Worm (Caenorhabditis elegans): Measurements from ENCODE around the gene C54E4.5.

Gene C54E4.5

ce11 chrIV:2195598-2195997 lies 46.5 kb upstream of the C54E4.5 start:
- TF ChIP-seq nhr-85 (tag) = peak; percentile 54
- TF ChIP-seq mab-9 (GFP tag; IDR thresholded peaks at IDR 0.05) = no peak
- TF ChIP-seq lin-15B (tag; optimal IDR thresholded peaks at IDR 0.05) = no peak
- no peak for TF ChIP-seq fkh-10 (GFP tag; optimal IDR thresholded peaks at IDR 0.05)
- peak; percentile 16 for TF ChIP-seq mep-1 (tag; optimal IDR thresholded peaks at IDR 0.05)
- TF ChIP-seq elt-3 (tag; optimal IDR thresholded peaks at IDR 0.05) = peak in 1 of 6 experiments; percentile 50
- 0 out of 2 replicates have a peak, but pooled peaks have one; percentile 29 for TF ChIP-seq grh-1 (GFP tag; IDR thresholded peaks at IDR 0.05)
- TF ChIP-seq nhr-77 (tag; optimal IDR thresholded peaks at IDR 0.05) = no peak
- no peak for TF ChIP-seq irx-1 (tag; optimal IDR thresholded peaks at IDR 0.05)
- TF ChIP-seq lin-39 (tag; optimal IDR thresholded peaks at IDR 0.05) = no peak
- peak; percentile 66 for TF ChIP-seq blmp-1 (tag; optimal IDR thresholded peaks at IDR 0.05)
- TF ChIP-seq hlh-17 (GFP tag; optimal IDR thresholded peaks at IDR 0.05; ENCODE audit: borderline replicate concordance) = no peak
- no peak for TF ChIP-seq nhr-84 (tag; optimal IDR thresholded peaks at IDR 0.05)
- TF ChIP-seq jun-1 (tag; optimal IDR thresholded peaks at IDR 0.05) = no peak
- TF ChIP-seq lir-3 (tag; optimal IDR thresholded peaks at IDR 0.05; ENCODE audit: poor library complexity) = no peak
- no peak for TF ChIP-seq tbx-2 (tag; optimal IDR thresholded peaks at IDR 0.05)
- no peak for TF ChIP-seq fos-1 (tag; optimal IDR thresholded peaks at IDR 0.05)
- peak; percentile 36 for TF ChIP-seq fkh-8 (tag; optimal IDR thresholded peaks at IDR 0.05)
- no peak for TF ChIP-seq dpl-1 (GFP tag; optimal IDR thresholded peaks at IDR 0.05)
- TF ChIP-seq efl-1 (optimal IDR thresholded peaks at IDR 0.05) = peak in 1 of 2 experiments; percentile 6
- TF ChIP-seq efl-1 (GFP tag; optimal IDR thresholded peaks at IDR 0.05 in 1 of 2) = no peak
- TF ChIP-seq tlp-1 (tag; optimal IDR thresholded peaks at IDR 0.05) = no peak
- no peak for TF ChIP-seq lsy-2 (tag; optimal IDR thresholded peaks at IDR 0.05)
- TF ChIP-seq mdl-1 (tag; optimal IDR thresholded peaks at IDR 0.05) = peak in 1 of 2 experiments; percentile 53
- peak in 1 of 2 experiments; percentile 53 for TF ChIP-seq lin-35 (GFP tag; optimal IDR thresholded peaks at IDR 0.05)
- TF ChIP-seq lin-13 (GFP tag; optimal IDR thresholded peaks at IDR 0.05) = no peak
- TF ChIP-seq nhr-20 (tag; optimal IDR thresholded peaks at IDR 0.05) = peak; percentile 51
- TF ChIP-seq dsc-1 (tag; optimal IDR thresholded peaks at IDR 0.05) = peak; percentile 26
- peak; percentile 35 for TF ChIP-seq snu-23 (GFP tag; optimal IDR thresholded peaks at IDR 0.05)
- no peak for TF ChIP-seq nhr-76 (tag; optimal IDR thresholded peaks at IDR 0.05)
- TF ChIP-seq Y116A8C.19 (tag; optimal IDR thresholded peaks at IDR 0.05; ENCODE audit: borderline replicate concordance) = no peak
- TF ChIP-seq aly-2 (tag; optimal IDR thresholded peaks at IDR 0.05) = no peak
- TF ChIP-seq egl-27 (tag; optimal IDR thresholded peaks at IDR 0.05) = no peak

ce11 chrIV:2193558-2193957 lies 44.5 kb upstream of the C54E4.5 start:
- TF ChIP-seq fkh-8 (tag; optimal IDR thresholded peaks at IDR 0.05) (peak; percentile 18), sptf-1 (tag; optimal IDR thresholded peaks at IDR 0.05) (no peak)

ce11 chrIV:2193037-2193436 lies 43.9 kb upstream of the C54E4.5 start:
- TF ChIP-seq ceh-8 (GFP tag; optimal IDR thresholded peaks at IDR 0.05) (no peak), tlp-1 (tag; optimal IDR thresholded peaks at IDR 0.05) (no peak), sox-4 (tag; optimal IDR thresholded peaks at IDR 0.05) (no peak), lin-14 (GFP tag; optimal IDR thresholded peaks at IDR 0.05) (no peak), irx-1 (tag; optimal IDR thresholded peaks at IDR 0.05) (no peak), snu-23 (GFP tag; optimal IDR thresholded peaks at IDR 0.05) (peak; percentile 14), lin-35 (GFP tag; optimal IDR thresholded peaks at IDR 0.05) (peak in 1 of 2 experiments; percentile 19), rnt-1 (tag; optimal IDR thresholded peaks at IDR 0.05) (no peak), nhr-85 (tag) (peak; percentile 75), ztf-4 (tag; optimal IDR thresholded peaks at IDR 0.05) (no peak), zag-1 (tag; optimal IDR thresholded peaks at IDR 0.05) (no peak), unc-98 (GFP tag; IDR thresholded peaks at IDR 0.05) (no peak), F16B12.6 (tag; optimal IDR thresholded peaks at IDR 0.05) (no peak), fkh-10 (GFP tag; optimal IDR thresholded peaks at IDR 0.05) (no peak), hpl-2 (GFP tag; optimal IDR thresholded peaks at IDR 0.05) (no peak), unc-130 (tag; optimal IDR thresholded peaks at IDR 0.05) (no peak), egl-27 (tag; optimal IDR thresholded peaks at IDR 0.05) (no peak), mdl-1 (tag; optimal IDR thresholded peaks at IDR 0.05) (no peak), blmp-1 (tag; optimal IDR thresholded peaks at IDR 0.05) (peak; percentile 54), nhr-20 (tag; optimal IDR thresholded peaks at IDR 0.05) (no peak), ceh-90 (tag; optimal IDR thresholded peaks at IDR 0.05) (no peak), nhr-19 (GFP tag; conservative IDR thresholded peaks at IDR 0.05) (no peak), xbp-1 (tag; optimal IDR thresholded peaks at IDR 0.05) (no peak), skn-1 (tag; optimal IDR thresholded peaks at IDR 0.05) (no peak), unc-86 (tag; optimal IDR thresholded peaks at IDR 0.05) (no peak)

All from whole organism, L1 larva.